Worm (Caenorhabditis elegans) whole organism, L3 larva: ENCODE measurements around the gene srd-39.

ENCODE experiments used
- R02D3.7 ChIP-seq: fragments of 150-350 bp; optimal IDR thresholded peaks from 2 replicates; lab custom pipeline; 2014; ENCODE audit warnings: missing biosample characterization, missing genetic modification characterization
- ZK546.5 ChIP-seq: sonication (generic microtip); optimal IDR thresholded peaks from 2 replicates; lab custom pipeline; 2017; ENCODE audit warnings: missing biosample characterization, missing genetic modification characterization
- aly-2 ChIP-seq: fragments of 150-350 bp; optimal IDR thresholded peaks from 2 replicates; lab custom pipeline; 2014; ENCODE audit warnings: missing biosample characterization, missing genetic modification characterization
- ama-1 ChIP-seq: fragments of 150-350 bp; optimal IDR thresholded peaks from 2 replicates; lab custom pipeline; 2018
- ceh-16 ChIP-seq: sonication (generic microtip); optimal IDR thresholded peaks from 2 replicates; lab custom pipeline; 2017; ENCODE audit warnings: missing biosample characterization, missing genetic modification characterization
- ceh-28 ChIP-seq: fragments of 150-350 bp; optimal IDR thresholded peaks from 2 replicates; lab custom pipeline; 2014; ENCODE audit warnings: missing biosample characterization, missing genetic modification reagents, missing genetic modification characterization
- ceh-82 ChIP-seq: fragments of 150-350 bp; optimal IDR thresholded peaks from 2 replicates; lab custom pipeline; 2014; ENCODE audit warnings: missing biosample characterization, missing genetic modification characterization
- ceh-9 ChIP-seq: sonication (generic microtip); optimal IDR thresholded peaks from 2 replicates; lab custom pipeline; 2018; ENCODE audit warnings: missing biosample characterization, missing genetic modification characterization
- egl-5 ChIP-seq: fragments of 150-350 bp; optimal IDR thresholded peaks from 2 replicates; lab custom pipeline; 2017; ENCODE audit warnings: missing biosample characterization, missing genetic modification reagents, missing genetic modification characterization, inconsistent platforms
- elt-2 ChIP-seq: sonication (generic microtip); optimal IDR thresholded peaks from 2 replicates; lab custom pipeline; 2016; ENCODE audit warnings: missing genetic modification reagents, mild to moderate bottlenecking, missing genetic modification characterization, missing compliant biosample characterization
- elt-3 ChIP-seq, 3 experiments: fragments of 150-350 bp in 1 of 3; sonication (generic microtip) in 2 of 3; optimal IDR thresholded peaks; 2 replicates in 2 of 3; 4 replicates in 1 of 3; lab custom pipeline; 2014 to 2017; ENCODE audit warnings: missing biosample characterization in 3 of 3, missing genetic modification characterization in 3 of 3
- fkh-10 ChIP-seq: sonication (generic microtip); optimal IDR thresholded peaks from 2 replicates; lab custom pipeline; 2017; ENCODE audit warnings: missing biosample characterization, missing genetic modification reagents, missing genetic modification characterization
- fkh-2 ChIP-seq: fragments of 150-350 bp; optimal IDR thresholded peaks from 2 replicates; lab custom pipeline; 2014; ENCODE audit warnings: missing biosample characterization, missing genetic modification reagents, missing genetic modification characterization
- fos-1 ChIP-seq: fragments of 150-350 bp; optimal IDR thresholded peaks from 2 replicates; lab custom pipeline; 2014; ENCODE audit warnings: missing biosample characterization, missing genetic modification characterization
- hmg-11 ChIP-seq: sonication (generic microtip); optimal IDR thresholded peaks from 2 replicates; lab custom pipeline; 2016; ENCODE audit warnings: missing genetic modification characterization, missing compliant biosample characterization
- jun-1 ChIP-seq: fragments of 150-350 bp; optimal IDR thresholded peaks from 2 replicates; lab custom pipeline; 2014; ENCODE audit warnings: missing biosample characterization, missing genetic modification reagents, missing genetic modification characterization
- lin-15B ChIP-seq: fragments of 150-350 bp; optimal IDR thresholded peaks from 2 replicates; lab custom pipeline; 2014; ENCODE audit warnings: missing biosample characterization, missing genetic modification characterization
- lin-39 ChIP-seq: fragments of 150-350 bp; optimal IDR thresholded peaks from 2 replicates; lab custom pipeline; 2018; ENCODE audit warnings: missing biosample characterization, missing genetic modification reagents, missing genetic modification characterization
- mdl-1 ChIP-seq: fragments of 150-350 bp; optimal IDR thresholded peaks from 2 replicates; lab custom pipeline; 2014; ENCODE audit warnings: missing biosample characterization, missing genetic modification characterization
- nfya-1 ChIP-seq: sonication (generic microtip); optimal IDR thresholded peaks from 2 replicates; lab custom pipeline; 2017; ENCODE audit warnings: missing genetic modification characterization, mild to moderate bottlenecking, missing compliant biosample characterization, antibody characterized with exemption, moderate library complexity; ENCODE audit not compliant: insufficient read depth
- nhr-12 ChIP-seq: fragments of 150-350 bp; optimal IDR thresholded peaks from 2 replicates; lab custom pipeline; 2014; ENCODE audit warnings: missing biosample characterization, missing genetic modification characterization
- nhr-23 ChIP-seq: fragments of 150-350 bp; optimal IDR thresholded peaks from 2 replicates; lab custom pipeline; 2014; ENCODE audit warnings: missing biosample characterization, missing genetic modification reagents, missing genetic modification characterization
- nhr-237 ChIP-seq: fragments of 150-350 bp; optimal IDR thresholded peaks from 2 replicates; lab custom pipeline; 2014; ENCODE audit warnings: missing biosample characterization, missing genetic modification characterization
- nhr-25 ChIP-seq: sonication (generic microtip); optimal IDR thresholded peaks from 2 replicates; lab custom pipeline; 2017; ENCODE audit warnings: missing biosample characterization, missing genetic modification characterization
- nhr-28 ChIP-seq: fragments of 150-350 bp; optimal IDR thresholded peaks from 2 replicates; lab custom pipeline; 2014; ENCODE audit warnings: missing biosample characterization, missing genetic modification characterization
- nhr-43 ChIP-seq: sonication (generic microtip); optimal IDR thresholded peaks from 2 replicates; lab custom pipeline; 2016; ENCODE audit warnings: mild to moderate bottlenecking, missing genetic modification characterization, missing compliant biosample characterization; ENCODE audit not compliant: poor library complexity, severe bottlenecking
- nhr-67 ChIP-seq: fragments of 150-350 bp; optimal IDR thresholded peaks from 2 replicates; lab custom pipeline; 2014; ENCODE audit warnings: missing biosample characterization, missing genetic modification characterization
- nhr-76 ChIP-seq: fragments of 150-350 bp; sonication (generic microtip); optimal IDR thresholded peaks from 5 replicates; lab custom pipeline; 2014; ENCODE audit warnings: missing biosample characterization, missing genetic modification characterization
- nhr-77 ChIP-seq: fragments of 150-350 bp; optimal IDR thresholded peaks from 2 replicates; lab custom pipeline; 2014; ENCODE audit warnings: missing biosample characterization, missing genetic modification characterization
- pha-4 ChIP-seq: fragments of 150-350 bp; optimal IDR thresholded peaks from 2 replicates; lab custom pipeline; 2014; ENCODE audit warnings: missing biosample characterization, missing genetic modification reagents, missing genetic modification characterization
- pqm-1 ChIP-seq: fragments of 150-350 bp; optimal IDR thresholded peaks from 2 replicates; lab custom pipeline; 2017; ENCODE audit warnings: missing biosample characterization, missing genetic modification characterization, inconsistent platforms
- sea-2 ChIP-seq: fragments of 150-350 bp; sonication (generic microtip); optimal IDR thresholded peaks from 4 replicates; lab custom pipeline; 2014; ENCODE audit warnings: missing biosample characterization, missing genetic modification reagents, missing genetic modification characterization
- skn-1 ChIP-seq: fragments of 150-350 bp; optimal IDR thresholded peaks from 2 replicates; lab custom pipeline; 2014; ENCODE audit warnings: missing biosample characterization, missing genetic modification characterization
- snpc-4 ChIP-seq: fragments of 150-350 bp; optimal IDR thresholded peaks from 2 replicates; lab custom pipeline; 2014; ENCODE audit warnings: missing biosample characterization, missing genetic modification characterization
- tbx-2 ChIP-seq: sonication (generic microtip); optimal IDR thresholded peaks from 2 replicates; lab custom pipeline; 2016; ENCODE audit warnings: mild to moderate bottlenecking, missing genetic modification characterization, missing compliant biosample characterization
- unc-39 ChIP-seq: sonication (generic microtip); optimal IDR thresholded peaks from 4 replicates; lab custom pipeline; 2017; ENCODE audit warnings: missing biosample characterization, missing genetic modification characterization
- unc-62 ChIP-seq: fragments of 150-350 bp; sonication (generic microtip); optimal IDR thresholded peaks from 4 replicates; lab custom pipeline; 2014; ENCODE audit warnings: missing biosample characterization, missing genetic modification reagents, missing genetic modification characterization
- zag-1 ChIP-seq: fragments of 150-350 bp; optimal IDR thresholded peaks from 2 replicates; lab custom pipeline; 2014; ENCODE audit warnings: missing biosample characterization, missing genetic modification characterization
- ztf-11 ChIP-seq: fragments of 150-350 bp; optimal IDR thresholded peaks from 2 replicates; lab custom pipeline; 2014; ENCODE audit warnings: missing biosample characterization, missing genetic modification characterization
- ztf-4 ChIP-seq: fragments of 150-350 bp; optimal IDR thresholded peaks from 2 replicates; lab custom pipeline; 2014; ENCODE audit warnings: missing biosample characterization, missing genetic modification characterization

Gene srd-39

DNA sequence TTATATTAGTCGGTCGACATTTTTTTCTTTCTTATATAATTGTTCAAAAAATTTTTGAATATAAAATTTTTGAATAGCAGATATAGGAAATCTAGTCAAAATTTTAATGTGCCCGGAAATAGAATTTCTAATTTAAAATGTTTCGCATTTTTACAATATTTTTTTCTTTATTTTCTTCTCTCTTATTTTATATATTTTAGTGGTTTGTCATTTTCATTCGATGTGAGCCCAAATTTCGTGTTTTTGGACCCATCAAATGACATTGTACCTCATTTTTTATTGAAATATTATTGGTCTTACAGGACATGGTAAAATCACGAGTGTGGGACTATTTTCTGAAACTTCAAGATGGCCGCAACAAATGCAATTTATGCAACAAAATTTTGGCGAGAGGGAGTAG is 38.2 kb downstream of the srd-39 start, which contains the start of gene K09A11.1:
Gene K09A11.1 (plus strand): TSS at position 301 of the 400 bp plus-strand sequence.
- TF ChIP-seq elt-2 (tag; lab: Kevin White, UChicago), result no peak
- no peak for TF ChIP-seq jun-1 (tag; lab: Kevin White, UChicago)
- no peak for TF ChIP-seq fkh-10
- TF ChIP-seq nhr-28 (tag; lab: Kevin White, UChicago), result no peak
- no peak for TF ChIP-seq lin-39 (tag; lab: Kevin White, UChicago)
- TF ChIP-seq egl-5 (tag; lab: Kevin White, UChicago), result no peak
- TF ChIP-seq ZK546.5, result no peak

DNA sequence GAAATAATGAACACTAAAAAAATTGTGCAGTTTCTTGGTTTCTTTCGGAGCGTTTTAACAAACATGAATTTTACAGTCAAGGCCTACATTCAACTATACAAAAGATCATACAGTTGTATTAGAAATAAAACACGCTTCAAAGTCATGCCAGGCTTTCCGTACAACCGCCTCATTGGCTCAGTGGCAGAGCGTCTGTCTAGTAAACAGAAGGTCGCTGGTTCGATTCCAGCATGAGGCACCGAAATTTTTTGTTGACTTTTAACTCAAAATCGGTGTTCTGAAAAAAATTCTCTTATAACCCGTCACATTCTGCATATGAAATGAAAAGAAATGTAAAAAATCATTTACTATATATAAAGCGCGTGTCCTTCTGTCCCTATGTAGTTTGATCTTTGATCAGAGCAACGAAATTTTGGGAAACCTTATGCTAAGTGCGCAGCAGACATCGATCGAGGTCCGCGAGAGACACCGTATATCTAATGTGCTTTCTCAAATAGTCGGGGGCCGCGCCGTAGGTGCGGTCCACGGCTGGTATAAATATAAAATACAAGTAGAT is 39.3 kb downstream of the srd-39 start:
- TF ChIP-seq pqm-1, result peak; percentile 21
- TF ChIP-seq elt-2 (tag; lab: Kevin White, UChicago), result peak; percentile 23
- TF ChIP-seq, all 47 proteins: peak for 2; not testable (repeated sequence) for 45

ce11 chrX:13257577-13257976 is 42.8 kb downstream of the srd-39 start, which contains the start of gene K08H2.10:
Gene K08H2.10, plus strand, starts transcription at chrX:13257806.
- TF ChIP-seq ceh-82 (tag; lab: Kevin White, UChicago), result no peak
- no peak for TF ChIP-seq unc-62
- no peak for TF ChIP-seq ztf-11
- no peak for TF ChIP-seq tbx-2 (tag; lab: Kevin White, UChicago)
- TF ChIP-seq elt-2 (tag; lab: Kevin White, UChicago), result peak; percentile 97
- TF ChIP-seq pha-4 (tag; lab: Kevin White, UChicago), result no peak
- TF ChIP-seq pqm-1, result peak; percentile 45
- no peak for TF ChIP-seq nhr-43 (tag; lab: Kevin White, UChicago)
- TF ChIP-seq fkh-2, result no peak
- peak; percentile 43 for TF ChIP-seq jun-1 (tag; lab: Kevin White, UChicago)
- TF ChIP-seq hmg-11 (tag; lab: Kevin White, UChicago), result no peak
- no peak for TF ChIP-seq egl-5 (tag; lab: Kevin White, UChicago)
- no peak for TF ChIP-seq nhr-77 (tag; lab: Kevin White, UChicago)
- TF ChIP-seq elt-3 (tag; optimal IDR thresholded peaks at IDR 0.05; lab: Kevin White, UChicago), result no peak
- TF ChIP-seq nfya-1 (tag; lab: Kevin White, UChicago), result no peak
- TF ChIP-seq zag-1 (tag; lab: Kevin White, UChicago), result no peak
- TF ChIP-seq mdl-1 (tag; lab: Kevin White, UChicago), result no peak
- no peak for TF ChIP-seq lin-15B (tag; lab: Kevin White, UChicago)

DNA sequence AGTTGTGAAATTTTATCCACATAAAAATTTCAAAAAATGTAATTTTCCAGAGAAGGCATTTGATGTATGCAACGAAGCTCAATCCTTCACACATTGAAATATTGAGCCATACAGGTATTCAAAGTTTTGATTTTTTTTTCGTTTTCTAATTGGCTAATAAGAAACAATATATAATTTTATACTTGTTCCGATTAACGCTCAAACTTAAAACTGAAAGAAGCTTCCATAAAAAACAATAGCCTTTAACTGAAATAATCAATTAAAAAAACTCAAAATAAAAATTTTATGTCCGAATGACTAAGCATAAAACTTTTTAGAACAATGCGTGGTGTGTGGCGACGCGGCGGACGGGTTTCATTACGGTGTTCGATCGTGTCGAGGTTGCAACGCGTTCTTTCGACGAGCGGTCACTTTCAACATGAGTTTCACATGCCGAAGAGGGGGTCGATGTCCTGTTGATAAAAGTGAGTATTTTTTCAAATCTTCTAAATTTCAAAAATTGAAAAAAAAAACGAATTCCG is 48.4 kb downstream of the srd-39 start, which contains the start of gene nhr-32:
Gene nhr-32 (plus strand): TSS at position 51 of the 521 bp plus-strand sequence.
- TF ChIP-seq nhr-43 (tag; lab: Kevin White, UChicago), result peak; percentile 14
- no peak for TF ChIP-seq fos-1 (tag; lab: Kevin White, UChicago)

ce11 chrX:13251354-13251843 is 49.0 kb downstream of the srd-39 start:
- no peak for TF ChIP-seq ceh-28 (tag; lab: Kevin White, UChicago)
- no peak for TF ChIP-seq nhr-76 (tag; lab: Kevin White, UChicago)
- TF ChIP-seq nhr-67 (tag; lab: Kevin White, UChicago), result no peak
- TF ChIP-seq nhr-25, result peak; percentile 88
- no peak for TF ChIP-seq sea-2 (GFP tag; lab: Kevin White, UChicago)
- no peak for TF ChIP-seq unc-62
- TF ChIP-seq snpc-4, result peak; percentile 53
- TF ChIP-seq ceh-82 (tag; lab: Kevin White, UChicago), result no peak
- no peak for TF ChIP-seq nhr-237 (tag; lab: Kevin White, UChicago)
- TF ChIP-seq fos-1 (tag; lab: Kevin White, UChicago), result no peak
- no peak for TF ChIP-seq ceh-16 (tag; lab: Kevin White, UChicago)
- TF ChIP-seq egl-5 (tag; lab: Kevin White, UChicago), result peak; percentile 44
- TF ChIP-seq nhr-23 (tag; lab: Kevin White, UChicago), result peak; percentile 71
- no peak for TF ChIP-seq ceh-9 (tag; lab: Kevin White, UChicago)
- TF ChIP-seq ztf-4, result peak; percentile 10
- TF ChIP-seq nhr-12 (tag; lab: Kevin White, UChicago), result no peak
- TF ChIP-seq nhr-28 (tag; lab: Kevin White, UChicago), result no peak
- no peak for TF ChIP-seq lin-15B (tag; lab: Kevin White, UChicago)
- no peak for TF ChIP-seq skn-1 (tag; lab: Kevin White, UChicago)
- TF ChIP-seq ztf-11, result no peak
- TF ChIP-seq lin-39 (tag; lab: Kevin White, UChicago), result peak; percentile 77
- TF ChIP-seq pha-4 (tag; lab: Kevin White, UChicago), result peak; percentile 89
- peak; percentile 55 for TF ChIP-seq hmg-11 (tag; lab: Kevin White, UChicago)
- no peak for TF ChIP-seq aly-2 (tag; lab: Kevin White, UChicago)
- TF ChIP-seq unc-39 (tag; lab: Kevin White, UChicago), result no peak
- no peak for TF ChIP-seq ZK546.5
- TF ChIP-seq R02D3.7 (tag; lab: Kevin White, UChicago), result no peak
- peak; percentile 71 for TF ChIP-seq nfya-1 (tag; lab: Kevin White, UChicago)
- TF ChIP-seq jun-1 (tag; lab: Kevin White, UChicago), result peak; percentile 12
- no peak for TF ChIP-seq nhr-77 (tag; lab: Kevin White, UChicago)
- peak; percentile 87 for TF ChIP-seq mdl-1 (tag; lab: Kevin White, UChicago)
- TF ChIP-seq elt-2 (tag; lab: Kevin White, UChicago), result peak; percentile 41
- peak; percentile 54 for TF ChIP-seq ama-1
- TF ChIP-seq elt-3 (tag; optimal IDR thresholded peaks at IDR 0.05; lab: Kevin White, UChicago), result no peak
- TF ChIP-seq zag-1 (tag; lab: Kevin White, UChicago), result no peak
- TF ChIP-seq fkh-2, result no peak
